Fruit fly (Drosophila melanogaster) whole organism, adult: ENCODE data around the gene CG14200.
A peak's percentile ranks its signal among the peaks of the same experiment; 100 is the strongest.

Source experiments
- CG11617 ChIP-seq: fragments of 200-800 bp; sonication (Bioruptor generic); optimal IDR thresholded peaks from 2 replicates; lab custom pipeline; 2017; ENCODE audit warnings: mild to moderate bottlenecking, missing biosample characterization, missing genetic modification reagents, missing genetic modification characterization
- CG12768 ChIP-seq: fragments of 200-800 bp; sonication (Bioruptor generic); optimal IDR thresholded peaks from 2 replicates; lab custom pipeline; 2017; ENCODE audit warnings: missing biosample characterization, missing genetic modification characterization, mild to moderate bottlenecking, moderate library complexity, missing genetic modification reagents
- CG14711 ChIP-seq: fragments of 200-800 bp; sonication (Bioruptor generic); optimal IDR thresholded peaks from 2 replicates; lab custom pipeline; 2018; ENCODE audit warnings: missing biosample characterization, mild to moderate bottlenecking, missing genetic modification characterization, moderate library complexity
- CG1620 ChIP-seq: fragments of 200-800 bp; sonication (Bioruptor generic); optimal IDR thresholded peaks from 2 replicates; lab custom pipeline; 2016; ENCODE audit warnings: missing biosample characterization, missing genetic modification characterization
- CG33017 ChIP-seq: fragments of 200-800 bp; sonication (Bioruptor generic); optimal IDR thresholded peaks from 2 replicates; lab custom pipeline; 2018; ENCODE audit warnings: missing biosample characterization, mild to moderate bottlenecking, missing genetic modification characterization, moderate library complexity
- CG5204 ChIP-seq: fragments of 200-800 bp; sonication (Bioruptor generic); optimal IDR thresholded peaks from 2 replicates; lab custom pipeline; 2016; ENCODE audit warnings: missing biosample characterization, missing genetic modification characterization
- CG7045 ChIP-seq: fragments of 200-800 bp; sonication (Bioruptor generic); optimal IDR thresholded peaks from 2 replicates; lab custom pipeline; 2017; ENCODE audit warnings: missing biosample characterization, mild to moderate bottlenecking, missing genetic modification characterization
- CG7101 ChIP-seq: fragments of 200-800 bp; sonication (Bioruptor generic); optimal IDR thresholded peaks from 2 replicates; lab custom pipeline; 2018; ENCODE audit warnings: missing biosample characterization, mild to moderate bottlenecking, missing genetic modification characterization, moderate library complexity
- Clk ChIP-seq: fragments of 200-800 bp; sonication (Bioruptor generic); optimal IDR thresholded peaks from 2 replicates; lab custom pipeline; 2017; ENCODE audit warnings: missing biosample characterization, missing genetic modification characterization
- Crg-1 ChIP-seq: fragments of 200-800 bp; sonication (Bioruptor generic); optimal IDR thresholded peaks from 2 replicates; lab custom pipeline; 2016; ENCODE audit warnings: missing biosample characterization, missing genetic modification characterization
- Hr96 ChIP-seq: fragments of 200-800 bp; sonication (Bioruptor generic); optimal IDR thresholded peaks from 2 replicates; lab custom pipeline; 2016; ENCODE audit warnings: missing biosample characterization, missing genetic modification characterization
- Mnt ChIP-seq: fragments of 200-800 bp; sonication (Bioruptor generic); optimal IDR thresholded peaks from 2 replicates; lab custom pipeline; 2016; ENCODE audit warnings: missing biosample characterization, mild to moderate bottlenecking, missing genetic modification characterization
- bab1 ChIP-seq: fragments of 200-800 bp; sonication (Bioruptor generic); optimal IDR thresholded peaks from 3 replicates; lab custom pipeline; 2019; ENCODE audit warnings: missing biosample characterization, mild to moderate bottlenecking, missing genetic modification characterization, moderate library complexity
- cic ChIP-seq: fragments of 200-800 bp; sonication (Bioruptor generic); optimal IDR thresholded peaks from 2 replicates; lab custom pipeline; 2017; ENCODE audit warnings: missing biosample characterization, mild to moderate bottlenecking, missing genetic modification characterization, moderate library complexity
- cnc ChIP-seq, 2 experiments: fragments of >200 bp; optimal IDR thresholded peaks; 2 replicates each; lab custom pipeline; 2017
- kay ChIP-seq: fragments of 200-800 bp; sonication (Bioruptor generic); peaks from one replicate; lab custom pipeline; 2016; ENCODE audit warnings: missing biosample characterization, missing genetic modification characterization, borderline replicate concordance
- ovo ChIP-seq: fragments of 200-800 bp; sonication (Bioruptor generic); optimal IDR thresholded peaks from 2 replicates; lab custom pipeline; 2016; ENCODE audit warnings: missing biosample characterization, missing genetic modification characterization
- pad ChIP-seq: fragments of 200-800 bp; sonication (Bioruptor generic); optimal IDR thresholded peaks from 3 replicates; lab custom pipeline; 2017; ENCODE audit warnings: missing biosample characterization, missing genetic modification characterization, mild to moderate bottlenecking, moderate library complexity, missing genetic modification reagents
- tj ChIP-seq: fragments of 200-800 bp; sonication (Bioruptor generic); optimal IDR thresholded peaks from 3 replicates; lab custom pipeline; 2017; ENCODE audit warnings: missing biosample characterization, mild to moderate bottlenecking, missing genetic modification characterization, moderate library complexity
- toe ChIP-seq: fragments of 200-800 bp; sonication (Bioruptor generic); optimal IDR thresholded peaks from 2 replicates; lab custom pipeline; 2016; ENCODE audit warnings: missing biosample characterization, missing genetic modification characterization

Gene CG14200

dm6 chrX:19495611-19496583 is 592 bp downstream of the CG14200 start:
- TF ChIP-seq toe (GFP tag; lab: Kevin White, UChicago) (no peak), Mnt (GFP tag; lab: Kevin White, UChicago) (peak; percentile 17), kay (GFP tag; lab: Kevin White, UChicago) (no peak), Hr96 (GFP tag; lab: Kevin White, UChicago) (no peak), CG7101 (peak; percentile 30), CG7045 (GFP tag; lab: Kevin White, UChicago) (no peak), CG5204 (GFP tag; lab: Kevin White, UChicago) (no peak), CG14711 (tag; lab: Kevin White, UChicago) (no peak), cic (GFP tag; lab: Kevin White, UChicago) (no peak), tj (GFP tag; lab: Kevin White, UChicago) (peak; percentile 92), cnc (optimal IDR thresholded peaks at IDR 0.05; lab: Kevin White, UChicago) (no peak), CG33017 (tag; lab: Kevin White, UChicago) (no peak), CG12768 (GFP tag; lab: Kevin White, UChicago) (peak; percentile 22), pad (GFP tag; lab: Kevin White, UChicago) (no peak)

- TF ChIP-seq CG5204 (GFP tag; lab: Kevin White, UChicago) (no peak), CG1620 (peak; percentile 47), CG14711 (tag; lab: Kevin White, UChicago) (peak; percentile 49), CG7101 (peak; percentile 55), tj (GFP tag; lab: Kevin White, UChicago) (no peak), bab1 (GFP tag; lab: Kevin White, UChicago) (peak; percentile 61), ovo (peak; percentile 59), CG11617 (GFP tag; lab: Kevin White, UChicago) (peak; percentile 15), cnc (optimal IDR thresholded peaks at IDR 0.05; lab: Kevin White, UChicago) (no peak), kay (GFP tag; lab: Kevin White, UChicago) (no peak), CG7045 (GFP tag; lab: Kevin White, UChicago) (no peak), CG33017 (tag; lab: Kevin White, UChicago) (no peak), Hr96 (GFP tag; lab: Kevin White, UChicago) (peak; percentile 77), pad (GFP tag; lab: Kevin White, UChicago) (peak; percentile 49), Crg-1 (peak; percentile 73), CG12768 (GFP tag; lab: Kevin White, UChicago) (no peak), Clk (GFP tag; lab: Kevin White, UChicago) (no peak), Mnt (GFP tag; lab: Kevin White, UChicago) (peak; percentile 83), toe (GFP tag; lab: Kevin White, UChicago) (peak; percentile 25), cic (GFP tag; lab: Kevin White, UChicago) (peak; percentile 58)
Measured at dm6 chrX:19496808-19497259, 1.5 kb downstream of the CG14200 start.

dm6 chrX:19497782-19498440 is 2.6 kb downstream of the CG14200 start:
- TF ChIP-seq Crg-1 (no peak), CG7045 (GFP tag; lab: Kevin White, UChicago) (no peak), bab1 (GFP tag; lab: Kevin White, UChicago) (peak; percentile 42), CG1620 (no peak), kay (GFP tag; lab: Kevin White, UChicago) (no peak), CG5204 (GFP tag; lab: Kevin White, UChicago) (no peak), Hr96 (GFP tag; lab: Kevin White, UChicago) (peak; percentile 49), tj (GFP tag; lab: Kevin White, UChicago) (peak; percentile 50), pad (GFP tag; lab: Kevin White, UChicago) (no peak), toe (GFP tag; lab: Kevin White, UChicago) (no peak), Clk (GFP tag; lab: Kevin White, UChicago) (no peak), ovo (peak; percentile 83), CG11617 (GFP tag; lab: Kevin White, UChicago) (no peak), CG7101 (peak; percentile 48), CG12768 (GFP tag; lab: Kevin White, UChicago) (peak; percentile 68), cnc (optimal IDR thresholded peaks at IDR 0.05; lab: Kevin White, UChicago) (no peak), CG33017 (tag; lab: Kevin White, UChicago) (peak; percentile 29), Mnt (GFP tag; lab: Kevin White, UChicago) (peak; percentile 81), CG14711 (tag; lab: Kevin White, UChicago) (no peak), cic (GFP tag; lab: Kevin White, UChicago) (peak; percentile 68)

DNA sequence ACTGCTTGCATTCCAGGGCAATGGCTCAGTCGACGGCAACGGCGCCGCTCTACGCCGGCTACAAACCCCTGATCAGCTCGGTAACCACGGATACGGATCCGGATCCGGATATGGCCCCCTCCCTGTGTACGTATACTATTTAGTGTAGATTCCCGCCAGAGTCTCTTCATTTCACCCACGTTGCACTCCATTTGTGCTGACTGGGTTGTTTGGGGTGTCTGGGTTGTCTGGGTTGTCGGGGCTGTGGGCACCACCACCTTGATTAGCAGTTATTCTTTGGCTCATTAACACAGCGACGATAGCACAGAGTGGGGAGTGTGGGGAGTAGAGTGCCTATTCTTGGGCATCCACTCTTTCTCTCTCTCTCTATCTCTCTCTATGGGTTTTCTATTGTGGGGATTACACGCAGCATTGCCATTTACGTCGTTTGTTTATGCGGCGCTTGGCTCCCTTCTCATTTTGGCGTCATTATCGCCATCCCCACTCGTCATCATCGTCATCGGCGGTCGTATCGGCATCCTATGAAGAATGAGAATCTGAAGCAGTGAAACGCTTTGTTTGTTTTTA is 3.5 kb downstream of the CG14200 start:
- peak; percentile 84 for TF ChIP-seq tj (GFP tag; lab: Kevin White, UChicago)
- TF ChIP-seq CG12768 (GFP tag; lab: Kevin White, UChicago), result no peak
- TF ChIP-seq CG14711 (tag; lab: Kevin White, UChicago), result peak; percentile 83
- peak; percentile 90 for TF ChIP-seq pad (GFP tag; lab: Kevin White, UChicago)

- TF ChIP-seq CG7045 (GFP tag; lab: Kevin White, UChicago) (no peak), CG7101 (no peak), tj (GFP tag; lab: Kevin White, UChicago) (no peak), Mnt (GFP tag; lab: Kevin White, UChicago) (peak; percentile 19), ovo (no peak), CG5204 (GFP tag; lab: Kevin White, UChicago) (no peak), CG33017 (tag; lab: Kevin White, UChicago) (no peak), Hr96 (GFP tag; lab: Kevin White, UChicago) (no peak), toe (GFP tag; lab: Kevin White, UChicago) (no peak)
Measured at dm6 chrX:19501274-19501673, 6.0 kb downstream of the CG14200 start.
